Worm (Caenorhabditis elegans) whole organism, L3 larva: Measurements from ENCODE around the gene dhs-21.

ENCODE experiments used
- aly-2 ChIP-seq: fragments of 150-350 bp; optimal IDR thresholded peaks from 2 replicates; lab custom pipeline; 2014; ENCODE audit warnings: missing biosample characterization, missing genetic modification characterization
- ama-1 ChIP-seq: fragments of 150-350 bp; optimal IDR thresholded peaks from 2 replicates; lab custom pipeline; 2018
- ceh-16 ChIP-seq: sonication (generic microtip); optimal IDR thresholded peaks from 2 replicates; lab custom pipeline; 2017; ENCODE audit warnings: missing biosample characterization, missing genetic modification characterization
- egl-27 ChIP-seq: sonication (generic microtip); optimal IDR thresholded peaks from 4 replicates; lab custom pipeline; 2017; ENCODE audit warnings: missing biosample characterization, missing genetic modification reagents, missing genetic modification characterization
- elt-1 ChIP-seq: fragments of 150-350 bp; optimal IDR thresholded peaks from 2 replicates; lab custom pipeline; 2014; ENCODE audit warnings: missing biosample characterization, missing genetic modification characterization
- fos-1 ChIP-seq: fragments of 150-350 bp; optimal IDR thresholded peaks from 2 replicates; lab custom pipeline; 2014; ENCODE audit warnings: missing biosample characterization, missing genetic modification characterization
- nhr-11 ChIP-seq: fragments of 150-350 bp; optimal IDR thresholded peaks from 2 replicates; lab custom pipeline; 2014; ENCODE audit warnings: missing biosample characterization, missing genetic modification characterization
- nhr-76 ChIP-seq: fragments of 150-350 bp; sonication (generic microtip); optimal IDR thresholded peaks from 5 replicates; lab custom pipeline; 2014; ENCODE audit warnings: missing biosample characterization, missing genetic modification characterization
- skn-1 ChIP-seq: fragments of 150-350 bp; optimal IDR thresholded peaks from 2 replicates; lab custom pipeline; 2014; ENCODE audit warnings: missing biosample characterization, missing genetic modification characterization
- snpc-4 ChIP-seq: fragments of 150-350 bp; optimal IDR thresholded peaks from 2 replicates; lab custom pipeline; 2014; ENCODE audit warnings: missing biosample characterization, missing genetic modification characterization
- tbx-2 ChIP-seq: sonication (generic microtip); optimal IDR thresholded peaks from 2 replicates; lab custom pipeline; 2016; ENCODE audit warnings: mild to moderate bottlenecking, missing genetic modification characterization, missing compliant biosample characterization

ce11 chrV:12683205-12683604 is 50.2 kb downstream of the dhs-21 start:
- TF ChIP-seq egl-27 (tag; lab: Kevin White, UChicago) (no peak), nhr-76 (tag; lab: Kevin White, UChicago) (no peak), fos-1 (tag; lab: Kevin White, UChicago) (no peak), ama-1 (no peak), ceh-16 (tag; lab: Kevin White, UChicago) (no peak), snpc-4 (tag; lab: Kevin White, UChicago) (no peak), tbx-2 (tag; lab: Kevin White, UChicago) (no peak), aly-2 (no peak), elt-1 (tag; lab: Kevin White, UChicago) (no peak), skn-1 (tag; lab: Kevin White, UChicago) (no peak), nhr-11 (tag; lab: Kevin White, UChicago) (no peak)
